Fruit fly (Drosophila melanogaster) whole organism, embryonic: ENCODE measurements around the gene CG6290.

Experiments used
- Abd-B ChIP-seq: fragments of 200-800 bp; sonication (Bioruptor generic); optimal IDR thresholded peaks from 2 replicates; lab custom pipeline; 2018; ENCODE audit warnings: missing biosample characterization, mild to moderate bottlenecking, missing genetic modification characterization, moderate library complexity
- Atf-2 ChIP-seq: fragments of 200-800 bp; sonication (Bioruptor generic); optimal IDR thresholded peaks from 2 replicates; lab custom pipeline; 2016; ENCODE audit warnings: missing biosample characterization, missing genetic modification characterization
- Atf3 ChIP-seq: fragments of 200-800 bp; sonication (Bioruptor generic); optimal IDR thresholded peaks from 3 replicates; lab custom pipeline; 2016; ENCODE audit warnings: missing biosample characterization, missing genetic modification characterization
- CG10209 ChIP-seq: fragments of 200-800 bp; sonication (Bioruptor generic); optimal IDR thresholded peaks from 3 replicates; lab custom pipeline; 2017; ENCODE audit warnings: missing biosample characterization, mild to moderate bottlenecking, missing genetic modification characterization, missing genetic modification reagents
- CG10274 ChIP-seq: fragments of 200-800 bp; sonication (Bioruptor generic); optimal IDR thresholded peaks from 3 replicates; lab custom pipeline; 2017; ENCODE audit warnings: missing biosample characterization, mild to moderate bottlenecking, missing genetic modification characterization
- CG10321 ChIP-seq: fragments of 200-800 bp; sonication (Bioruptor generic); IDR thresholded peaks from 2 replicates; pipeline ENCODE4 v1.3.6; 2022; ENCODE audit warnings: missing biosample characterization, missing genetic modification characterization
- CG10979 ChIP-seq: fragments of 200-800 bp; sonication (Bioruptor generic); optimal IDR thresholded peaks from 2 replicates; lab custom pipeline; 2018; ENCODE audit warnings: missing biosample characterization, mild to moderate bottlenecking, missing genetic modification characterization, moderate library complexity
- CG11398 ChIP-seq: fragments of 200-800 bp; sonication (Bioruptor generic); optimal IDR thresholded peaks from 2 replicates; lab custom pipeline; 2016; ENCODE audit warnings: missing biosample characterization, missing genetic modification characterization
- CG11504 ChIP-seq: fragments of 200-800 bp; sonication (Bioruptor generic); optimal IDR thresholded peaks from 3 replicates; lab custom pipeline; 2019; ENCODE audit warnings: missing biosample characterization, mild to moderate bottlenecking, missing genetic modification characterization, moderate library complexity
- CG12769 ChIP-seq: fragments of 200-800 bp; sonication (Bioruptor generic); optimal IDR thresholded peaks from 2 replicates; lab custom pipeline; 2019; ENCODE audit warnings: missing biosample characterization, mild to moderate bottlenecking, missing genetic modification characterization, moderate library complexity
- CG14050 ChIP-seq: fragments of 200-800 bp; sonication (Bioruptor generic); IDR thresholded peaks from 3 replicates; pipeline ENCODE4 v1.3.6; 2022; ENCODE audit warnings: missing biosample characterization, missing genetic modification characterization
- CG15269 ChIP-seq: fragments of 200-800 bp; sonication (Bioruptor generic); optimal IDR thresholded peaks from 2 replicates; lab custom pipeline; 2018; ENCODE audit warnings: missing biosample characterization, mild to moderate bottlenecking, missing genetic modification characterization, moderate library complexity
- CG15696 ChIP-seq: fragments of 200-800 bp; sonication (Bioruptor generic); optimal IDR thresholded peaks from 2 replicates; lab custom pipeline; 2019; ENCODE audit warnings: missing biosample characterization, mild to moderate bottlenecking, missing genetic modification characterization, moderate library complexity
- CG1792 ChIP-seq: fragments of 200-800 bp; sonication (Bioruptor generic); optimal IDR thresholded peaks from 2 replicates; lab custom pipeline; 2016; ENCODE audit warnings: missing biosample characterization, missing genetic modification characterization
- CG18262 ChIP-seq: fragments of 200-800 bp; optimal IDR thresholded peaks from 3 replicates; lab custom pipeline; 2019; ENCODE audit warnings: missing biosample characterization, mild to moderate bottlenecking, missing genetic modification characterization, moderate library complexity
- CG18599 ChIP-seq: fragments of 200-800 bp; sonication (Bioruptor generic); optimal IDR thresholded peaks from 3 replicates; lab custom pipeline; 2017; ENCODE audit warnings: missing biosample characterization, missing genetic modification characterization, mild to moderate bottlenecking, moderate library complexity, missing genetic modification reagents
- CG2712 ChIP-seq: fragments of 200-800 bp; optimal IDR thresholded peaks from 3 replicates; lab custom pipeline; 2019; ENCODE audit warnings: missing biosample characterization, mild to moderate bottlenecking, missing genetic modification characterization, moderate library complexity
- CG30403 ChIP-seq: fragments of 200-800 bp; sonication (Bioruptor generic); optimal IDR thresholded peaks from 3 replicates; lab custom pipeline; 2016; ENCODE audit warnings: missing biosample characterization, missing genetic modification characterization
- CG32772 ChIP-seq: fragments of 200-800 bp; sonication (Bioruptor generic); IDR thresholded peaks from 2 replicates; pipeline ENCODE4 v1.3.6; 2022; ENCODE audit warnings: missing biosample characterization, missing genetic modification characterization
- CG4424 ChIP-seq: fragments of 200-800 bp; sonication (Bioruptor generic); optimal IDR thresholded peaks from 3 replicates; lab custom pipeline; 2016; ENCODE audit warnings: missing biosample characterization, missing genetic modification characterization
- CG4820 ChIP-seq: fragments of 200-800 bp; sonication (Bioruptor generic); optimal IDR thresholded peaks from 3 replicates; lab custom pipeline; 2016; ENCODE audit warnings: missing biosample characterization, missing genetic modification characterization
- CG6272 ChIP-seq: fragments of 200-800 bp; sonication (Bioruptor generic); IDR thresholded peaks from 2 replicates; pipeline ENCODE4 v1.3.6; 2022; ENCODE audit warnings: missing biosample characterization, missing genetic modification characterization
- CG7357 ChIP-seq: fragments of 200-800 bp; sonication (Bioruptor generic); IDR thresholded peaks from 3 replicates; pipeline ENCODE4 v1.3.6; 2022; ENCODE audit warnings: missing biosample characterization, missing genetic modification characterization
- CG7556 ChIP-seq: fragments of 200-800 bp; sonication (Bioruptor generic); optimal IDR thresholded peaks from 2 replicates; lab custom pipeline; 2017; ENCODE audit warnings: missing biosample characterization, mild to moderate bottlenecking, missing genetic modification characterization
- CoRest ChIP-seq: fragments of 200-800 bp; sonication (Bioruptor generic); optimal IDR thresholded peaks from 3 replicates; lab custom pipeline; 2018; ENCODE audit warnings: missing biosample characterization, mild to moderate bottlenecking, missing genetic modification characterization, moderate library complexity
- D19B ChIP-seq: fragments of 200-800 bp; sonication (Bioruptor generic); optimal IDR thresholded peaks from 2 replicates; lab custom pipeline; 2017; ENCODE audit warnings: missing biosample characterization, mild to moderate bottlenecking, missing genetic modification characterization
- Dip3 ChIP-seq: fragments of 200-800 bp; sonication (Bioruptor generic); optimal IDR thresholded peaks from 3 replicates; lab custom pipeline; 2016; ENCODE audit warnings: missing biosample characterization, missing genetic modification characterization
- Gug ChIP-seq: fragments of 200-800 bp; sonication (Bioruptor generic); IDR thresholded peaks from 4 replicates; pipeline ENCODE4 v1.3.6; 2022; ENCODE audit warnings: missing biosample characterization, missing genetic modification characterization
- Med ChIP-seq: fragments of 200-800 bp; sonication (Bioruptor generic); peaks from one replicate; lab custom pipeline; 2016; ENCODE audit warnings: missing biosample characterization, missing genetic modification characterization, mild to moderate bottlenecking, inconsistent platforms, moderate library complexity
- Myb ChIP-seq: fragments of 200-800 bp; sonication (Bioruptor generic); optimal IDR thresholded peaks from 2 replicates; lab custom pipeline; 2016; ENCODE audit warnings: missing biosample characterization, missing genetic modification characterization
- abd-A ChIP-seq: fragments of 200-800 bp; sonication (Bioruptor generic); optimal IDR thresholded peaks from 3 replicates; lab custom pipeline; 2019; ENCODE audit warnings: missing biosample characterization, mild to moderate bottlenecking, missing genetic modification characterization, moderate library complexity
- az2 ChIP-seq: fragments of 200-800 bp; sonication (Bioruptor generic); optimal IDR thresholded peaks from 3 replicates; lab custom pipeline; 2016; ENCODE audit warnings: missing biosample characterization, missing genetic modification characterization
- bsh ChIP-seq, 2 experiments: fragments of 200-800 bp; sonication (Bioruptor generic); optimal IDR thresholded peaks; 2 replicates each; lab custom pipeline; 2017 to 2018; ENCODE audit warnings: mild to moderate bottlenecking in 2 of 2, missing biosample characterization in 2 of 2, missing genetic modification characterization in 2 of 2, moderate library complexity in 1 of 2
- btn ChIP-seq: fragments of 200-800 bp; sonication (Bioruptor generic); optimal IDR thresholded peaks from 2 replicates; lab custom pipeline; 2016; ENCODE audit warnings: missing biosample characterization, missing genetic modification characterization
- corto ChIP-seq: fragments of 200-800 bp; sonication (Bioruptor generic); optimal IDR thresholded peaks from 2 replicates; lab custom pipeline; 2016; ENCODE audit warnings: missing biosample characterization, mild to moderate bottlenecking, missing genetic modification characterization, moderate library complexity
- crol ChIP-seq: fragments of 200-800 bp; sonication (Bioruptor generic); IDR thresholded peaks from 2 replicates; pipeline ENCODE4 v1.3.6; 2022; ENCODE audit warnings: missing biosample characterization, missing genetic modification characterization
- dan ChIP-seq: fragments of 200-800 bp; sonication (Bioruptor generic); IDR thresholded peaks from 2 replicates; pipeline ENCODE4 v1.3.6; 2022; ENCODE audit warnings: missing biosample characterization, missing genetic modification characterization
- dm ChIP-seq: fragments of 200-800 bp; sonication (Bioruptor generic); optimal IDR thresholded peaks from 3 replicates; lab custom pipeline; 2016; ENCODE audit warnings: missing biosample characterization, missing genetic modification characterization
- fu2 ChIP-seq: fragments of 200-800 bp; sonication (Bioruptor generic); optimal IDR thresholded peaks from 2 replicates; lab custom pipeline; 2016; ENCODE audit warnings: missing biosample characterization, missing genetic modification characterization
- gem ChIP-seq: fragments of 200-800 bp; sonication (Bioruptor generic); optimal IDR thresholded peaks from 2 replicates; lab custom pipeline; 2019; ENCODE audit warnings: missing biosample characterization, mild to moderate bottlenecking, missing genetic modification characterization, moderate library complexity
- nom ChIP-seq: fragments of 200-800 bp; sonication (Bioruptor generic); optimal IDR thresholded peaks from 2 replicates; lab custom pipeline; 2017; ENCODE audit warnings: missing biosample characterization, missing genetic modification characterization, mild to moderate bottlenecking, moderate library complexity, missing genetic modification reagents
- org-1 ChIP-seq: fragments of 200-800 bp; sonication (Bioruptor generic); optimal IDR thresholded peaks from 2 replicates; lab custom pipeline; 2017; ENCODE audit warnings: missing biosample characterization, missing genetic modification characterization
- pb ChIP-seq: fragments of 200-800 bp; sonication (Bioruptor generic); optimal IDR thresholded peaks from 3 replicates; lab custom pipeline; 2016; ENCODE audit warnings: missing biosample characterization, missing genetic modification characterization
- pros ChIP-seq: fragments of 200-800 bp; sonication (Bioruptor generic); optimal IDR thresholded peaks from 3 replicates; lab custom pipeline; 2019; ENCODE audit warnings: missing biosample characterization, mild to moderate bottlenecking, missing genetic modification characterization, moderate library complexity
- ro ChIP-seq: fragments of 200-800 bp; sonication (Bioruptor generic); IDR thresholded peaks from 2 replicates; pipeline ENCODE4 v1.3.6; 2022; ENCODE audit warnings: missing biosample characterization, missing genetic modification characterization
- row ChIP-seq: fragments of 200-800 bp; sonication (Bioruptor generic); IDR thresholded peaks from 3 replicates; pipeline ENCODE4 v1.3.6; 2022; ENCODE audit warnings: missing biosample characterization, missing genetic modification characterization
- seq ChIP-seq: fragments of 200-800 bp; sonication (Bioruptor generic); IDR thresholded peaks from 2 replicates; pipeline ENCODE4 v1.3.6; 2022; ENCODE audit warnings: missing biosample characterization, missing genetic modification characterization
- shn ChIP-seq: fragments of 200-800 bp; sonication (Bioruptor generic); optimal IDR thresholded peaks from 3 replicates; lab custom pipeline; 2016; ENCODE audit warnings: missing biosample characterization, missing genetic modification characterization
- trh ChIP-seq: fragments of 200-800 bp; sonication (Bioruptor generic); optimal IDR thresholded peaks from 2 replicates; lab custom pipeline; 2016; ENCODE audit warnings: missing biosample characterization, missing genetic modification characterization
- wor ChIP-seq: fragments of 200-800 bp; sonication (Bioruptor generic); IDR thresholded peaks from 2 replicates; pipeline ENCODE4 v1.3.6; 2022; ENCODE audit warnings: missing biosample characterization, missing genetic modification characterization
- yki ChIP-seq: fragments of >200 bp; optimal IDR thresholded peaks from 3 replicates; lab custom pipeline; 2018

The CG6290 gene

DNA sequence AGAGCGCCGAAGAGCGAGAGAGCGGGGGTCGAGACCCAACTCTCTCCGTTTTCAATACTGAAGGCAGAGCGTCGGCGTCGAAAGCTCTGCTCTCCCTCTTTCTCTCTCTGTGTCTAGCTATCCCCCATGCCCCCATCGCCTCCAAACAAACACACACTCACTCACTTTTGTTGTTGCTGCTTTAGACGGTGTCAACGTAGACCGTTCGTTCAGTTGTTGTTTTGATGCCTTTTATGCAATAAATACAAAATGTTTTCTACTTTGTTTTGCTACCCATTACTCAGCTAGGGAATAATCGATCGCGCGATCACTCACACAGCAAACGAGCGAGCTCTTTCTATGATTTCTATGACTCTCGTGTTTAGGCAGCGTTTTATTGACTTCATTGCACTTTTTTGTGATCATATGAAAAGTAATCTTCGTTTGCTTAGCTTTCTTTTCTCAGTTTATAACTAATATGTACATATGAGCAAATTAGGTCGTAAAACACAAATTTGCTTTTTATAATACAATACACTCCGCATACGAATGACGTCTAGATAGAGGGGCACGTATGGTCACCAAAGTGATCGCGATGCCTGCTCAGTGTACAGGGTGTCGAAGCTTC is 32.6 kb upstream of the CG6290 start (continued):
- TF ChIP-seq bsh (GFP tag; optimal IDR thresholded peaks at IDR 0.05; lab: Kevin White, UChicago) = peak in 1 of 2 experiments; percentile 5
- TF ChIP-seq pros (GFP tag; lab: Kevin White, UChicago) = no peak
- TF ChIP-seq crol = peak; percentile 89
- TF ChIP-seq ro (GFP tag; lab: Robert Waterston, UW) = no peak
- TF ChIP-seq CG7357 (GFP tag; lab: Robert Waterston, UW) = no peak
- no peak for TF ChIP-seq CG4820
- no peak for TF ChIP-seq corto (GFP tag; lab: Kevin White, UChicago)
- TF ChIP-seq CG12769 = peak; percentile 66
- TF ChIP-seq Atf3 (GFP tag; lab: Kevin White, UChicago) = no peak
- peak; percentile 12 for TF ChIP-seq CG1792 (GFP tag; lab: Kevin White, UChicago)
- TF ChIP-seq fu2 = peak; percentile 34
- TF ChIP-seq nom (GFP tag; lab: Kevin White, UChicago) = peak; percentile 33
- TF ChIP-seq az2 = peak; percentile 12
- peak; percentile 29 for TF ChIP-seq CG11398
- TF ChIP-seq Myb (GFP tag; lab: Kevin White, UChicago) = peak; percentile 8
- TF ChIP-seq CG18262 (tag; lab: Kevin White, UChicago) = peak; percentile 33
- peak; percentile 89 for TF ChIP-seq row (GFP tag; lab: Robert Waterston, UW)
- no peak for TF ChIP-seq btn (GFP tag; lab: Kevin White, UChicago)
- TF ChIP-seq D19B (GFP tag; lab: Kevin White, UChicago) = peak; percentile 97
- TF ChIP-seq Atf-2 = no peak
- TF ChIP-seq CG4424 (GFP tag; lab: Kevin White, UChicago) = no peak
- no peak for TF ChIP-seq CG10274
- TF ChIP-seq CG10209 (GFP tag; lab: Kevin White, UChicago) = no peak
- peak; percentile 59 for TF ChIP-seq gem (tag; lab: Kevin White, UChicago)
- TF ChIP-seq CG18599 = peak; percentile 1
- TF ChIP-seq dan (GFP tag; lab: Robert Waterston, UW) = no peak
- no peak for TF ChIP-seq CG14050 (GFP tag; lab: Robert Waterston, UW)
- TF ChIP-seq abd-A (tag; lab: Kevin White, UChicago) = no peak
- TF ChIP-seq wor (GFP tag; lab: Robert Waterston, UW) = no peak
- peak; percentile 39 for TF ChIP-seq CG10979 (tag; lab: Kevin White, UChicago)
- TF ChIP-seq trh (GFP tag; lab: Kevin White, UChicago) = no peak
- TF ChIP-seq CG15269 (tag; lab: Kevin White, UChicago) = peak; percentile 12
- TF ChIP-seq CG7556 (GFP tag; lab: Kevin White, UChicago) = peak; percentile 30
- peak; percentile 4 for TF ChIP-seq pb (GFP tag; lab: Kevin White, UChicago)
- peak; percentile 35 for TF ChIP-seq CG11504
- peak; percentile 17 for TF ChIP-seq CG2712 (tag; lab: Kevin White, UChicago)
- TF ChIP-seq Med = peak; percentile 88
- peak; percentile 18; the same call in 1 of the 2 replicates for TF ChIP-seq seq (GFP tag; lab: Robert Waterston, UW)
- no peak for TF ChIP-seq CG15696 (tag; lab: Kevin White, UChicago)
- peak; percentile 42 for TF ChIP-seq dm (GFP tag; lab: Kevin White, UChicago)
- peak; percentile 67 for TF ChIP-seq CoRest
- TF ChIP-seq Dip3 (GFP tag; lab: Kevin White, UChicago) = peak; percentile 18
- TF ChIP-seq CG6272 = no peak
- no peak for TF ChIP-seq org-1 (GFP tag; lab: Kevin White, UChicago)
- TF ChIP-seq yki (lab: Kevin White, UChicago) = peak; percentile 64
- peak; percentile 38 for TF ChIP-seq CG32772 (GFP tag; lab: Robert Waterston, UW)
- no peak for TF ChIP-seq CG10321 (GFP tag; lab: Robert Waterston, UW)
- TF ChIP-seq Gug (GFP tag; lab: Robert Waterston, UW) = 0 out of 4 replicates have a peak, but pooled peaks have one; percentile 9
- peak; percentile 48 for TF ChIP-seq Abd-B
- TF ChIP-seq CG30403 (GFP tag; lab: Kevin White, UChicago) = no peak
- peak; percentile 67 for TF ChIP-seq shn
